Fruit fly (Drosophila melanogaster) whole organism, pupa: ENCODE results near the gene eff.

ENCODE experiments used
- CG10348 ChIP-seq: fragments of 200-800 bp; sonication (Bioruptor generic); IDR thresholded peaks from 2 replicates; pipeline ENCODE4 v1.3.6; 2022; ENCODE audit warnings: missing biosample characterization, missing genetic modification characterization
- CG12605 ChIP-seq: fragments of 200-800 bp; sonication (Bioruptor generic); IDR thresholded peaks from 2 replicates; pipeline ENCODE4 v1.3.6; 2022; ENCODE audit warnings: missing biosample characterization, missing genetic modification characterization
- CG13204 ChIP-seq: fragments of 200-800 bp; sonication (Bioruptor generic); optimal IDR thresholded peaks from 2 replicates; lab custom pipeline; 2018; ENCODE audit warnings: missing biosample characterization, mild to moderate bottlenecking, missing genetic modification characterization, moderate library complexity
- CG14655 ChIP-seq: fragments of 200-800 bp; sonication (Bioruptor generic); optimal IDR thresholded peaks from 3 replicates; lab custom pipeline; 2017; ENCODE audit warnings: mild to moderate bottlenecking, missing biosample characterization, missing genetic modification reagents, missing genetic modification characterization
- CG15710 ChIP-seq: fragments of 200-800 bp; sonication (Bioruptor generic); optimal IDR thresholded peaks from 2 replicates; lab custom pipeline; 2018; ENCODE audit warnings: missing biosample characterization, mild to moderate bottlenecking, missing genetic modification characterization, moderate library complexity
- CG17806 ChIP-seq: fragments of 200-800 bp; sonication (Bioruptor generic); optimal IDR thresholded peaks from 2 replicates; lab custom pipeline; 2018; ENCODE audit warnings: missing biosample characterization, mild to moderate bottlenecking, missing genetic modification characterization, moderate library complexity
- CG32121 ChIP-seq: fragments of 200-800 bp; sonication (Bioruptor generic); IDR thresholded peaks from 2 replicates; pipeline ENCODE4 v1.3.6; 2022; ENCODE audit warnings: missing biosample characterization, missing genetic modification characterization
- CG34367 ChIP-seq: fragments of 200-800 bp; sonication (Bioruptor generic); optimal IDR thresholded peaks from 2 replicates; lab custom pipeline; 2018; ENCODE audit warnings: missing biosample characterization, mild to moderate bottlenecking, missing genetic modification characterization
- CG4496 ChIP-seq: fragments of 200-800 bp; sonication (Bioruptor generic); IDR thresholded peaks from 3 replicates; pipeline ENCODE4 v1.3.6; 2022; ENCODE audit warnings: missing biosample characterization, missing genetic modification characterization
- CG8159 ChIP-seq: fragments of 200-800 bp; sonication (Bioruptor generic); optimal IDR thresholded peaks from 3 replicates; lab custom pipeline; 2018; ENCODE audit warnings: missing biosample characterization, mild to moderate bottlenecking, missing genetic modification characterization, moderate library complexity
- CG8301 ChIP-seq: fragments of 200-800 bp; sonication (Bioruptor generic); optimal IDR thresholded peaks from 2 replicates; lab custom pipeline; 2018; ENCODE audit warnings: missing biosample characterization, mild to moderate bottlenecking, missing genetic modification characterization
- CG9948 ChIP-seq: fragments of 200-800 bp; sonication (Bioruptor generic); optimal IDR thresholded peaks from 2 replicates; lab custom pipeline; 2018; ENCODE audit warnings: missing biosample characterization, mild to moderate bottlenecking, missing genetic modification characterization, moderate library complexity
- D1 ChIP-seq: fragments of 200-800 bp; sonication (Bioruptor generic); optimal IDR thresholded peaks from 2 replicates; lab custom pipeline; 2018; ENCODE audit warnings: missing biosample characterization, mild to moderate bottlenecking, missing genetic modification characterization, moderate library complexity
- EcR ChIP-seq: fragments of 200-800 bp; sonication (Bioruptor generic); optimal IDR thresholded peaks from 3 replicates; lab custom pipeline; 2019; ENCODE audit warnings: missing biosample characterization, missing genetic modification characterization, mild to moderate bottlenecking, moderate library complexity, missing genetic modification reagents
- Ets98B ChIP-seq: fragments of 200-800 bp; sonication (Bioruptor generic); IDR thresholded peaks from 2 replicates; pipeline ENCODE4 v1.3.6; 2022; ENCODE audit warnings: missing biosample characterization, missing genetic modification characterization
- Pif1A ChIP-seq: fragments of 200-800 bp; sonication (Bioruptor generic); optimal IDR thresholded peaks from 3 replicates; lab custom pipeline; 2016; ENCODE audit warnings: missing biosample characterization, missing genetic modification characterization
- Pif1B ChIP-seq: fragments of 200-800 bp; sonication (Bioruptor generic); optimal IDR thresholded peaks from 3 replicates; lab custom pipeline; 2016; ENCODE audit warnings: missing biosample characterization, missing genetic modification characterization
- Snoo ChIP-seq: fragments of 200-800 bp; sonication (Bioruptor generic); optimal IDR thresholded peaks from 3 replicates; lab custom pipeline; 2017; ENCODE audit warnings: missing biosample characterization, mild to moderate bottlenecking, missing genetic modification characterization, inconsistent platforms
- fd96Ca ChIP-seq: fragments of 200-800 bp; sonication (Bioruptor generic); IDR thresholded peaks from 3 replicates; pipeline ENCODE4 v1.3.6; 2022; ENCODE audit warnings: missing biosample characterization, missing genetic modification characterization
- gl ChIP-seq: fragments of 200-800 bp; sonication (Bioruptor generic); optimal IDR thresholded peaks from 2 replicates; lab custom pipeline; 2018; ENCODE audit warnings: missing biosample characterization, mild to moderate bottlenecking, missing genetic modification characterization
- rn ChIP-seq: fragments of 200-800 bp; sonication (Bioruptor generic); IDR thresholded peaks from 2 replicates; pipeline ENCODE4 v1.3.6; 2022; ENCODE audit warnings: missing biosample characterization, missing genetic modification characterization

eff gene

dm6 chr3R:14758331-14758730 is 17.2 kb upstream of the eff start:
- TF ChIP-seq rn (GFP tag; lab: Robert Waterston, UW) (0 out of 2 replicates have a peak, but pooled peaks have one; percentile 9), CG8301 (tag; lab: Kevin White, UChicago) (peak; percentile 56), CG9948 (tag; lab: Kevin White, UChicago) (no peak), CG12605 (GFP tag; lab: Robert Waterston, UW) (peak; percentile 42; the same call in 1 of the 2 replicates), CG4496 (GFP tag; lab: Robert Waterston, UW) (peak; percentile 64; the same call in 2 of the 3 replicates), D1 (tag; lab: Kevin White, UChicago) (no peak), CG17806 (no peak), CG10348 (GFP tag; lab: Robert Waterston, UW) (no peak), CG32121 (GFP tag; lab: Robert Waterston, UW) (peak; percentile 65), Ets98B (peak; percentile 76)
- TF ChIP-seq, all 21 proteins: peak for 6

dm6 chr3R:14756040-14756439 is 14.9 kb upstream of the eff start:
- TF ChIP-seq CG32121 (GFP tag; lab: Robert Waterston, UW) (peak; percentile 69), CG14655 (GFP tag; lab: Kevin White, UChicago) (no peak)

- TF ChIP-seq Snoo (tag; lab: Kevin White, UChicago) (peak; percentile 67), Ets98B (peak; percentile 51; the same call in 1 of the 2 replicates), Pif1A (GFP tag; lab: Kevin White, UChicago) (peak; percentile 48), CG4496 (GFP tag; lab: Robert Waterston, UW) (peak; percentile 46; the same call in 1 of the 3 replicates), Pif1B (GFP tag; lab: Kevin White, UChicago) (peak; percentile 45), CG32121 (GFP tag; lab: Robert Waterston, UW) (peak; percentile 22; the same call in 1 of the 2 replicates), CG10348 (GFP tag; lab: Robert Waterston, UW) (no peak), CG17806 (no peak), CG8159 (tag; lab: Kevin White, UChicago) (peak; percentile 8)
- TF ChIP-seq, all 21 proteins: peak for 7
These were observed 13.8 kb upstream of the eff start for dm6 chr3R:14754806-14755488.

- TF ChIP-seq CG15710 = no peak
- TF ChIP-seq CG9948 (tag; lab: Kevin White, UChicago) = no peak
- TF ChIP-seq CG8301 (tag; lab: Kevin White, UChicago) = no peak
- TF ChIP-seq CG17806 = no peak
- TF ChIP-seq Pif1A (GFP tag; lab: Kevin White, UChicago) = no peak
- no peak for TF ChIP-seq D1 (tag; lab: Kevin White, UChicago)
These were observed 13.2 kb upstream of the eff start, which contains the start of gene CG7362 for dm6 chr3R:14754360-14754759. Gene CG7362 (minus strand): TSS chr3R:14754460.

- TF ChIP-seq gl (no peak), CG12605 (GFP tag; lab: Robert Waterston, UW) (no peak), Snoo (tag; lab: Kevin White, UChicago) (no peak), CG34367 (no peak), fd96Ca (GFP tag; lab: Robert Waterston, UW) (no peak)
These were observed 9.9 kb upstream of the eff start, which contains the start of gene smp-30 for dm6 chr3R:14751023-14751422. Gene smp-30 (minus strand): TSS chr3R:14751246.

dm6 chr3R:14749077-14749798 is 8.1 kb upstream of the eff start:
- peak; percentile 83 for TF ChIP-seq EcR (GFP tag; lab: Kevin White, UChicago)
- TF ChIP-seq Pif1A (GFP tag; lab: Kevin White, UChicago) = peak; percentile 70
- TF ChIP-seq CG14655 (GFP tag; lab: Kevin White, UChicago) = peak; percentile 20
- TF ChIP-seq Pif1B (GFP tag; lab: Kevin White, UChicago) = peak; percentile 69
- peak; percentile 82 for TF ChIP-seq CG4496 (GFP tag; lab: Robert Waterston, UW)
- TF ChIP-seq CG17806 = peak; percentile 37
- no peak for TF ChIP-seq CG8301 (tag; lab: Kevin White, UChicago)
- peak; percentile 47 for TF ChIP-seq CG13204 (GFP tag; lab: Kevin White, UChicago)
- TF ChIP-seq fd96Ca (GFP tag; lab: Robert Waterston, UW) = no peak
- TF ChIP-seq Ets98B = peak; percentile 65; the same call in 1 of the 2 replicates
- TF ChIP-seq CG9948 (tag; lab: Kevin White, UChicago) = peak; percentile 36
- TF ChIP-seq CG12605 (GFP tag; lab: Robert Waterston, UW) = peak; percentile 59; the same call in 1 of the 2 replicates
- TF ChIP-seq CG32121 (GFP tag; lab: Robert Waterston, UW) = peak; percentile 53; the same call in 1 of the 2 replicates
- peak; percentile 50 for TF ChIP-seq Snoo (tag; lab: Kevin White, UChicago)
- no peak for TF ChIP-seq rn (GFP tag; lab: Robert Waterston, UW)
- peak; percentile 53 for TF ChIP-seq CG8159 (tag; lab: Kevin White, UChicago)
- peak; percentile 77 for TF ChIP-seq gl
- peak; percentile 32 for TF ChIP-seq D1 (tag; lab: Kevin White, UChicago)
- peak; percentile 62 for TF ChIP-seq CG34367
- TF ChIP-seq CG10348 (GFP tag; lab: Robert Waterston, UW) = no peak
- peak; percentile 60 for TF ChIP-seq CG15710
- TF ChIP-seq, all 21 proteins: peak for 17
